Worm (Caenorhabditis elegans) whole organism, L3 larva: ENCODE measurements around the gene ndus-8.
A peak's percentile ranks its signal among the peaks of the same experiment; 100 is the strongest.

Source experiments
- elt-1 ChIP-seq: fragments of 150-350 bp; optimal IDR thresholded peaks from 2 replicates; lab custom pipeline; 2014; ENCODE audit warnings: missing biosample characterization, missing genetic modification characterization
- elt-3 ChIP-seq, 3 experiments: fragments of 150-350 bp in 1 of 3; sonication (generic microtip) in 2 of 3; optimal IDR thresholded peaks; 2 replicates in 2 of 3; 4 replicates in 1 of 3; lab custom pipeline; 2014 to 2017; ENCODE audit warnings: missing biosample characterization in 3 of 3, missing genetic modification characterization in 3 of 3
- fkh-10 ChIP-seq: sonication (generic microtip); optimal IDR thresholded peaks from 2 replicates; lab custom pipeline; 2017; ENCODE audit warnings: missing biosample characterization, missing genetic modification reagents, missing genetic modification characterization
- lin-39 ChIP-seq: fragments of 150-350 bp; optimal IDR thresholded peaks from 2 replicates; lab custom pipeline; 2018; ENCODE audit warnings: missing biosample characterization, missing genetic modification reagents, missing genetic modification characterization
- mdl-1 ChIP-seq: fragments of 150-350 bp; optimal IDR thresholded peaks from 2 replicates; lab custom pipeline; 2014; ENCODE audit warnings: missing biosample characterization, missing genetic modification characterization
- nfya-1 ChIP-seq: sonication (generic microtip); optimal IDR thresholded peaks from 2 replicates; lab custom pipeline; 2017; ENCODE audit warnings: missing genetic modification characterization, mild to moderate bottlenecking, missing compliant biosample characterization, antibody characterized with exemption, moderate library complexity; ENCODE audit not compliant: insufficient read depth
- nhr-11 ChIP-seq: fragments of 150-350 bp; optimal IDR thresholded peaks from 2 replicates; lab custom pipeline; 2014; ENCODE audit warnings: missing biosample characterization, missing genetic modification characterization
- nhr-12 ChIP-seq: fragments of 150-350 bp; optimal IDR thresholded peaks from 2 replicates; lab custom pipeline; 2014; ENCODE audit warnings: missing biosample characterization, missing genetic modification characterization
- nhr-25 ChIP-seq: sonication (generic microtip); optimal IDR thresholded peaks from 2 replicates; lab custom pipeline; 2017; ENCODE audit warnings: missing biosample characterization, missing genetic modification characterization
- nhr-76 ChIP-seq: fragments of 150-350 bp; sonication (generic microtip); optimal IDR thresholded peaks from 5 replicates; lab custom pipeline; 2014; ENCODE audit warnings: missing biosample characterization, missing genetic modification characterization
- nhr-77 ChIP-seq: fragments of 150-350 bp; optimal IDR thresholded peaks from 2 replicates; lab custom pipeline; 2014; ENCODE audit warnings: missing biosample characterization, missing genetic modification characterization
- pha-4 ChIP-seq: fragments of 150-350 bp; optimal IDR thresholded peaks from 2 replicates; lab custom pipeline; 2014; ENCODE audit warnings: missing biosample characterization, missing genetic modification reagents, missing genetic modification characterization
- unc-39 ChIP-seq: sonication (generic microtip); optimal IDR thresholded peaks from 4 replicates; lab custom pipeline; 2017; ENCODE audit warnings: missing biosample characterization, missing genetic modification characterization
- unc-62 ChIP-seq: fragments of 150-350 bp; sonication (generic microtip); optimal IDR thresholded peaks from 4 replicates; lab custom pipeline; 2014; ENCODE audit warnings: missing biosample characterization, missing genetic modification reagents, missing genetic modification characterization

DNA sequence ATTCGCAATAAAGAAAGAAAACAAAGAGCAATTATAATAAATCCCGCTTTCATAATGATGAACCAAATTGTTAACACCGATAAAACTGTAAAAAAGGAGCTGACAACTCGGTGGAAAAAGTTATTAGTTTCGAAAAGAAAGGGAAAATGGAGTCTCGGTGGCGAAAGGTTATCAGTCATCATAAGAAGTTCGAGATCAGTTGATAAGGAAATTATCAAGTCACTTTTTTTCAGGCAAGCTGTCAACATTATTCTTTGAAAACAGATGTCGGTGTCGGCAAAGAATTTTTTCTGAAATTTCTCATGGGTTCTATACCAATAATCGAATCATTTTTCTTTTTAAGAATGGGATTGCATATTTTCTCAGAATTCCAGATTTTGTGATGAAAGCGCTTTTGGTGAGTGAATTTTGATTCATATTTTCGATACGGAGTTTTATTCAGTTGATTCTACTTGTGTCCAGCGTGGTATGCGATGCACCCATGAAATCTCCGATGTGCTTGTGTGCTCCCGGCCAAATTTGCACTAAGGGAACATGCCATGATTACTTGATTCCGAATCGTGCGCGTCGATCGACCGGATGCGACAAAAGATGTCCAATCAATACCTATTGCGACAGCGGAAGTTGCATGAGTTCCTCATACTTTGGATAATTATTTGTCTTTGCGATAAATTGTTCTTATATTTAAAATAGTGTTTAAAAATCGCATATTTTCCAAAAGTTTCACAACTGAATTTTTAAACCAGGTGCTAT is 45.5 kb downstream of the ndus-8 start, which contains the start of the genes F37C12.21 and F37C12.10:
- peak; percentile 4 for TF ChIP-seq pha-4 (tag; lab: Kevin White, UChicago)
- no peak for TF ChIP-seq unc-62 (GFP tag; lab: Kevin White, UChicago)
- no peak for TF ChIP-seq nhr-77 (tag; lab: Kevin White, UChicago)
- no peak for TF ChIP-seq lin-39 (tag; lab: Kevin White, UChicago)
- TF ChIP-seq nfya-1: no peak
- TF ChIP-seq nhr-76 (tag; lab: Kevin White, UChicago): no peak
- TF ChIP-seq nhr-11 (tag; lab: Kevin White, UChicago): no peak
- no peak for TF ChIP-seq unc-39 (tag; lab: Kevin White, UChicago)
- no peak for TF ChIP-seq nhr-12 (tag; lab: Kevin White, UChicago)
- no peak for TF ChIP-seq elt-1 (tag; lab: Kevin White, UChicago)
- no peak for TF ChIP-seq elt-3 (tag; optimal IDR thresholded peaks at IDR 0.05; lab: Kevin White, UChicago)
- TF ChIP-seq fkh-10 (GFP tag; lab: Kevin White, UChicago): no peak
- no peak for TF ChIP-seq mdl-1 (tag; lab: Kevin White, UChicago)
- no peak for TF ChIP-seq nhr-25
